Worm (Caenorhabditis elegans) whole organism, L4 larva: ENCODE data around the gene mtg-1.

Experiments
- D1046.2 ChIP-seq: fragments of 200-800 bp; sonication (Bioruptor generic); IDR thresholded peaks from 2 replicates; pipeline ENCODE4 v1.3.6; 2022; ENCODE audit warnings: missing genetic modification characterization, missing compliant biosample characterization
- T26A8.4 ChIP-seq: fragments of 200-800 bp; sonication (Bioruptor generic); IDR thresholded peaks from 2 replicates; pipeline ENCODE4 v1.3.6; 2022; ENCODE audit warnings: missing genetic modification characterization, missing compliant biosample characterization
- Y75B8A.6 ChIP-seq: fragments of 200-800 bp; sonication (Bioruptor generic); IDR thresholded peaks from 2 replicates; pipeline ENCODE4 v1.3.6; 2022; ENCODE audit warnings: missing genetic modification reagents, missing genetic modification characterization, missing compliant biosample characterization
- ZK337.2 ChIP-seq: fragments of 200-800 bp; sonication (Bioruptor generic); IDR thresholded peaks from 2 replicates; pipeline ENCODE4 v1.3.6; 2022; ENCODE audit warnings: missing genetic modification reagents, missing genetic modification characterization, missing compliant biosample characterization
- aha-1 ChIP-seq: fragments of 150-350 bp; peaks from one replicate; lab custom pipeline; 2014; ENCODE audit warnings: missing biosample characterization, missing genetic modification characterization
- arid-1 ChIP-seq: fragments of 200-800 bp; sonication (Bioruptor generic); conservative IDR thresholded peaks from 2 replicates; pipeline ENCODE4 v1.3.6; 2022; ENCODE audit warnings: missing genetic modification reagents, missing genetic modification characterization, missing compliant biosample characterization
- ceh-44 ChIP-seq: fragments of 200-800 bp; sonication (Bioruptor generic); IDR thresholded peaks from 2 replicates; pipeline ENCODE4 v1.3.6; 2022; ENCODE audit warnings: missing genetic modification reagents, missing genetic modification characterization, missing compliant biosample characterization
- ceh-82 ChIP-seq: sonication (generic microtip); optimal IDR thresholded peaks from 2 replicates; lab custom pipeline; 2017; ENCODE audit warnings: missing biosample characterization, missing genetic modification characterization
- daf-12 ChIP-seq: fragments of 150-350 bp; optimal IDR thresholded peaks from 2 replicates; lab custom pipeline; 2014; ENCODE audit warnings: missing biosample characterization, missing genetic modification reagents, missing genetic modification characterization
- dpl-1 ChIP-seq: fragments of 150-350 bp; optimal IDR thresholded peaks from 2 replicates; lab custom pipeline; 2014; ENCODE audit warnings: missing biosample characterization, missing genetic modification reagents, missing genetic modification characterization
- dve-1 ChIP-seq: sonication (generic microtip); optimal IDR thresholded peaks from 2 replicates; lab custom pipeline; 2017; ENCODE audit warnings: antibody characterized with exemption, mild to moderate bottlenecking, missing genetic modification characterization, missing compliant biosample characterization; ENCODE audit not compliant: insufficient read depth
- egl-27 ChIP-seq: sonication (generic microtip); optimal IDR thresholded peaks from 3 replicates; lab custom pipeline; 2017; ENCODE audit warnings: missing biosample characterization, missing genetic modification reagents, missing genetic modification characterization
- fkh-10 ChIP-seq: fragments of 150-350 bp; optimal IDR thresholded peaks from 2 replicates; lab custom pipeline; 2014; ENCODE audit warnings: missing biosample characterization, missing genetic modification reagents, missing genetic modification characterization
- fos-1 ChIP-seq: fragments of 150-350 bp; optimal IDR thresholded peaks from 2 replicates; lab custom pipeline; 2014; ENCODE audit warnings: missing biosample characterization, missing genetic modification characterization
- hlh-30 ChIP-seq: sonication (generic microtip); optimal IDR thresholded peaks from 2 replicates; lab custom pipeline; 2017; ENCODE audit warnings: antibody characterized with exemption, mild to moderate bottlenecking, missing genetic modification characterization, missing compliant biosample characterization; ENCODE audit not compliant: insufficient read depth
- hmg-1.1 ChIP-seq: fragments of 200-800 bp; sonication (Bioruptor generic); IDR thresholded peaks from 2 replicates; pipeline ENCODE4 v1.3.6; 2022; ENCODE audit warnings: missing genetic modification reagents, missing genetic modification characterization, missing compliant biosample characterization
- lim-7 ChIP-seq: fragments of 200-800 bp; sonication (Bioruptor generic); IDR thresholded peaks from 2 replicates; pipeline ENCODE4 v1.3.6; 2022; ENCODE audit warnings: missing genetic modification characterization, missing compliant biosample characterization
- lin-13 ChIP-seq: fragments of 150-350 bp; optimal IDR thresholded peaks from 2 replicates; lab custom pipeline; 2014; ENCODE audit warnings: missing biosample characterization, missing genetic modification reagents, missing genetic modification characterization
- lin-38 ChIP-seq: fragments of 200-800 bp; sonication (Bioruptor generic); IDR thresholded peaks from 2 replicates; pipeline ENCODE4 v1.3.6; 2022; ENCODE audit warnings: missing genetic modification reagents, missing genetic modification characterization, missing compliant biosample characterization
- lir-3 ChIP-seq: sonication (generic microtip); optimal IDR thresholded peaks from 2 replicates; lab custom pipeline; 2016; ENCODE audit warnings: mild to moderate bottlenecking, missing genetic modification characterization, missing compliant biosample characterization
- lsy-2 ChIP-seq, 2 experiments: fragments of 150-350 bp in 1 of 2; sonication (generic microtip) in 1 of 2; optimal IDR thresholded peaks; 2 replicates each; lab custom pipeline; 2014 to 2017; ENCODE audit warnings: missing biosample characterization in 2 of 2, missing genetic modification characterization in 2 of 2
- madf-9 ChIP-seq: fragments of 200-800 bp; sonication (Bioruptor generic); conservative IDR thresholded peaks from 2 replicates; pipeline ENCODE4 v1.3.6; 2022; ENCODE audit warnings: missing genetic modification reagents, missing genetic modification characterization, missing compliant biosample characterization
- mdl-1 ChIP-seq, 2 experiments: fragments of 150-350 bp in 1 of 2; sonication (generic microtip) in 1 of 2; optimal IDR thresholded peaks; 2 replicates each; lab custom pipeline; 2014 to 2017; ENCODE audit warnings: missing biosample characterization in 2 of 2, missing genetic modification characterization in 2 of 2
- mep-1 ChIP-seq: fragments of 150-350 bp; sonication (generic microtip); optimal IDR thresholded peaks from 3 replicates; lab custom pipeline; 2014; ENCODE audit warnings: missing biosample characterization, missing genetic modification characterization
- mes-2 ChIP-seq: sonication (generic microtip); optimal IDR thresholded peaks from 2 replicates; lab custom pipeline; 2016; ENCODE audit warnings: missing genotype, mild to moderate bottlenecking, missing genetic modification characterization, missing compliant biosample characterization; ENCODE audit not compliant: poor library complexity, severe bottlenecking
- nhr-28 ChIP-seq: fragments of 150-350 bp; optimal IDR thresholded peaks from 2 replicates; lab custom pipeline; 2014; ENCODE audit warnings: missing biosample characterization, missing genetic modification characterization
- nhr-42 ChIP-seq: fragments of 200-800 bp; sonication (Bioruptor generic); IDR thresholded peaks from 2 replicates; pipeline ENCODE4 v1.3.6; 2022; ENCODE audit warnings: missing genetic modification characterization, missing compliant biosample characterization
- nhr-6 ChIP-seq: fragments of 150-350 bp; optimal IDR thresholded peaks from 2 replicates; lab custom pipeline; 2014; ENCODE audit warnings: missing biosample characterization, missing genetic modification characterization
- nhr-77 ChIP-seq: fragments of 150-350 bp; optimal IDR thresholded peaks from 2 replicates; lab custom pipeline; 2014; ENCODE audit warnings: missing biosample characterization, missing genetic modification characterization
- skn-1 ChIP-seq: fragments of 150-350 bp; optimal IDR thresholded peaks from 2 replicates; lab custom pipeline; 2014; ENCODE audit warnings: missing biosample characterization, missing genetic modification characterization
- tra-1 ChIP-seq: fragments of 200-800 bp; sonication (Bioruptor generic); IDR thresholded peaks from 2 replicates; pipeline ENCODE4 v1.3.6; 2022; ENCODE audit warnings: missing genetic modification reagents, missing genetic modification characterization, missing compliant biosample characterization
- unc-62 ChIP-seq, 3 experiments: fragments of 150-350 bp in 1 of 3; sonication (generic microtip); optimal IDR thresholded peaks in 2 of 3; peaks in 1 of 3; 1 replicate in 1 of 3; 2 replicates in 2 of 3; lab custom pipeline; 2014 to 2017; ENCODE audit warnings: missing biosample characterization in 3 of 3, missing genetic modification characterization in 3 of 3, missing genetic modification reagents in 3 of 3, missing genotype in 1 of 3
- vab-7 ChIP-seq: fragments of 200-800 bp; sonication (Bioruptor generic); IDR thresholded peaks from 2 replicates; pipeline ENCODE4 v1.3.6; 2022; ENCODE audit warnings: missing genetic modification reagents, missing genetic modification characterization, missing compliant biosample characterization
- zip-2 ChIP-seq: fragments of 150-350 bp; optimal IDR thresholded peaks from 2 replicates; lab custom pipeline; 2014; ENCODE audit warnings: missing biosample characterization, missing genetic modification characterization
- ztf-7 ChIP-seq: fragments of 150-350 bp; optimal IDR thresholded peaks from 2 replicates; lab custom pipeline; 2014; ENCODE audit warnings: missing biosample characterization, missing genetic modification characterization

Gene mtg-1

ce11 chrIII:1517893-1518292 is 15.7 kb upstream of the mtg-1 start, which contains the start of gene tmem-120:
tmem-120 (minus strand) TSS chrIII:1517993.
- no peak for TF ChIP-seq hlh-30
- TF ChIP-seq daf-12 (tag; lab: Kevin White, UChicago) = no peak
- TF ChIP-seq mdl-1 (tag; optimal IDR thresholded peaks at IDR 0.05; lab: Kevin White, UChicago) = no peak

DNA sequence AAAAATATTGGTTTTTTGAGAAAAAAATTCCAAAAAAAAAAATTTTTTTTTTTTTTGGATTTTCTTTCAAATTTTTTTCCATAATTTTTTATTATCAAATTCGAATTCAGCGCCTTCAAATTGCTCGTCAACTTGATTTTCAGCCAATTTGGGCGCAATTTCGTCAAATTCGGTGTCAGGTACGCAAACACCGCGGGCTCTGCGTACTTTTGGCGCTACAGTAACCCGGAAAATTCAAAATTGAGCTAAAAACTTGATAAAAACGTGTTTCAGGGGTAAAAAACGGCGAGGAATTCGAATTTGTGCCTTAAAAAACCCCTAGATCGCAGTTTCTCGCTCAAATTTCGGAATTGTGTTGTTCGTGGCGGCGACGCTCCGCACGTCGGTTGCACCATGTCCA is 13.7 kb upstream of the mtg-1 start:
- TF ChIP-seq nhr-42 (GFP tag; lab: Robert Waterston, UW) (no peak), aha-1 (peak; percentile 18), mdl-1 (tag; optimal IDR thresholded peaks at IDR 0.05; lab: Kevin White, UChicago) (no peak), lsy-2 (tag; optimal IDR thresholded peaks at IDR 0.05; lab: Kevin White, UChicago) (peak; percentile 16 to 78), lin-13 (GFP tag; lab: Kevin White, UChicago) (peak; percentile 88), fos-1 (tag; lab: Kevin White, UChicago) (no peak)
- TF ChIP-seq, all 104 proteins: peak for 3

- TF ChIP-seq skn-1 (tag; lab: Kevin White, UChicago) = no peak
- peak; percentile 75 for TF ChIP-seq aha-1
Measured at ce11 chrIII:1528423-1528822, 5.2 kb upstream of the mtg-1 start.

ce11 chrIII:1532777-1533473 is 649 bp upstream of the mtg-1 start, which contains the start of gene snf-6:
snf-6 (minus strand) TSS chrIII:1532827.
- TF ChIP-seq mdl-1 (tag; optimal IDR thresholded peaks at IDR 0.05; lab: Kevin White, UChicago) = no peak
- peak; percentile 16 for TF ChIP-seq mep-1
- peak; percentile 15 for TF ChIP-seq nhr-6 (tag; lab: Kevin White, UChicago)
- TF ChIP-seq dpl-1 = peak; percentile 87
- TF ChIP-seq fkh-10 (GFP tag; lab: Kevin White, UChicago) = no peak
- TF ChIP-seq mes-2 (tag; lab: Kevin White, UChicago) = peak; percentile 61
- TF ChIP-seq nhr-77 (tag; lab: Kevin White, UChicago) = peak; percentile 10
- TF ChIP-seq hmg-1.1 (GFP tag; lab: Robert Waterston, UW) = 0 out of 2 replicates have a peak, but pooled peaks have one; percentile 11
- TF ChIP-seq dve-1 (tag; lab: Kevin White, UChicago) = peak; percentile 32
- peak; percentile 52 for TF ChIP-seq lin-13 (GFP tag; lab: Kevin White, UChicago)
- no peak for TF ChIP-seq ceh-82 (tag; lab: Kevin White, UChicago)
- TF ChIP-seq lsy-2 (tag; optimal IDR thresholded peaks at IDR 0.05; lab: Kevin White, UChicago) = peak in 1 of 2 experiments; percentile 55
- peak; percentile 96 for TF ChIP-seq lin-38 (GFP tag; lab: Robert Waterston, UW)
- no peak for TF ChIP-seq vab-7
- TF ChIP-seq, all 104 proteins: peak for 10

- TF ChIP-seq lin-38 (GFP tag; lab: Robert Waterston, UW) (peak; percentile 80), T26A8.4 (GFP tag; lab: Robert Waterston, UW) (no peak), lin-13 (GFP tag; lab: Kevin White, UChicago) (no peak), mdl-1 (tag; optimal IDR thresholded peaks at IDR 0.05; lab: Kevin White, UChicago) (no peak)
Measured at ce11 chrIII:1534431-1534830, 857 bp downstream of the mtg-1 start.

DNA sequence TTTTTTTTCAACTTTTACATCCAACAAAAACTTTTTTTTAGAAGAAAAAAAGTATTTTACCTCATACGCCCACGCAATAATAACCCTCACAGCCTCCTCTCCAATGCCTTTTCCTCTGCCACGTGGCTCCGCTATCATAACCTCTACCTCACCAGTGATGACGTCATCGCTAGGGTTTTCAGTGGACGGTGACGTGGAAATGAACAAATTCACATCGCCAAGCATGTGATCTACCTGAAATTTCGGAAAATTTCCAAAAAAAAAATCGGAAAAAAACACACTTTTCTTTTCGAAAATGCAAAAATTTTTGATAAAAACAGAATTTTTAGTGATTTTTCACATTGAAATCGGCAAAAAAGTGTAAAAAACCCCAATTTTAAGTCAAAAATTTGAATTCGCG is 5.8 kb downstream of the mtg-1 start:
- TF ChIP-seq unc-62 (GFP tag; optimal IDR thresholded peaks at IDR 0.05 in 1 of 2; lab: Kevin White, UChicago) (peak in 1 of 2 experiments; percentile 53), unc-62 (tag; optimal IDR thresholded peaks at IDR 0.05; lab: Kevin White, UChicago) (no peak), ZK337.2 (no peak), Y75B8A.6 (GFP tag; lab: Robert Waterston, UW) (no peak)
- TF ChIP-seq, all 104 proteins: peak for 1

ce11 chrIII:1540100-1540695 is 6.6 kb downstream of the mtg-1 start, which contains the start of the genes Y67D2.5 and cisd-3.2:
Y67D2.5 (minus strand) TSS chrIII:1540244.
cisd-3.2 (plus strand) TSS chrIII:1540493.
- no peak for TF ChIP-seq D1046.2 (GFP tag; lab: Robert Waterston, UW)
- TF ChIP-seq lim-7 (GFP tag; lab: Robert Waterston, UW) = no peak
- TF ChIP-seq nhr-28 (tag; lab: Kevin White, UChicago) = no peak
- no peak for TF ChIP-seq madf-9 (GFP tag; lab: Robert Waterston, UW)
- no peak for TF ChIP-seq arid-1 (GFP tag; lab: Robert Waterston, UW)
- no peak for TF ChIP-seq ceh-44 (GFP tag; lab: Robert Waterston, UW)
- TF ChIP-seq egl-27 = no peak
- TF ChIP-seq unc-62 (GFP tag; optimal IDR thresholded peaks at IDR 0.05 in 1 of 2; lab: Kevin White, UChicago) = peak in 1 of 2 experiments; percentile 86
- no peak for TF ChIP-seq unc-62 (tag; optimal IDR thresholded peaks at IDR 0.05; lab: Kevin White, UChicago)
- TF ChIP-seq lin-38 (GFP tag; lab: Robert Waterston, UW) = peak; percentile 92
- TF ChIP-seq lir-3 (tag; lab: Kevin White, UChicago) = no peak
- TF ChIP-seq ztf-7 = no peak
- peak; percentile 40 for TF ChIP-seq dpl-1
- TF ChIP-seq fkh-10 (GFP tag; lab: Kevin White, UChicago) = no peak
- no peak for TF ChIP-seq tra-1 (GFP tag; lab: Robert Waterston, UW)
- no peak for TF ChIP-seq dve-1 (tag; lab: Kevin White, UChicago)
- no peak for TF ChIP-seq zip-2 (tag; lab: Kevin White, UChicago)
- peak; percentile 21 for TF ChIP-seq lin-13 (GFP tag; lab: Kevin White, UChicago)
